Fruit fly (Drosophila melanogaster): ENCODE results near the gene fz2.

The fz2 gene

dm6 chr3L:19170426-19170825 lies 64.7 kb downstream of the fz2 start (continued):
- no peak for TF ChIP-seq CG30403 (GFP tag; optimal IDR thresholded peaks at IDR 0.05)
- no peak for TF ChIP-seq schlank (tag; optimal IDR thresholded peaks at IDR 0.05)
- peak in 1 of 2 experiments; percentile 30 for TF ChIP-seq Hr78 (GFP tag; optimal IDR thresholded peaks at IDR 0.05)
- peak; percentile 48 for TF ChIP-seq CG15601 (tag; optimal IDR thresholded peaks at IDR 0.05)
- TF ChIP-seq Antp (GFP tag; optimal IDR thresholded peaks at IDR 0.05) = no peak
- TF ChIP-seq Lhr (GFP tag; optimal IDR thresholded peaks at IDR 0.05) = no peak
- TF ChIP-seq row (GFP tag; IDR thresholded peaks at IDR 0.05) = peak; percentile 11; the same call in 1 of the 3 replicates
- no peak for TF ChIP-seq NC2α (GFP tag; optimal IDR thresholded peaks at IDR 0.05)
- TF ChIP-seq disco-r (GFP tag; optimal IDR thresholded peaks at IDR 0.05) = no peak
- peak; percentile 49 for TF ChIP-seq unc-4 (GFP tag; IDR thresholded peaks at IDR 0.05; ENCODE audit: partially characterized antibody)
- TF ChIP-seq CG10979 (tag; optimal IDR thresholded peaks at IDR 0.05) = no peak
- TF ChIP-seq CG18476 (GFP tag; optimal IDR thresholded peaks at IDR 0.05) = no peak
- TF ChIP-seq ash1 (GFP tag; optimal IDR thresholded peaks at IDR 0.05) = peak; percentile 54
- TF ChIP-seq Hand (GFP tag; optimal IDR thresholded peaks at IDR 0.05) = peak; percentile 38
- TF ChIP-seq tgo (GFP tag; IDR thresholded peaks at IDR 0.05) = no peak
- no peak for TF ChIP-seq Mad (GFP tag; optimal IDR thresholded peaks at IDR 0.05)
- TF ChIP-seq org-1 (GFP tag; optimal IDR thresholded peaks at IDR 0.05) = no peak
- no peak for TF ChIP-seq MBD-R2 (GFP tag; IDR thresholded peaks at IDR 0.05)
- TF ChIP-seq CG6813 (GFP tag; optimal IDR thresholded peaks at IDR 0.05) = peak; percentile 38
- TF ChIP-seq E2f1 (GFP tag; IDR thresholded peaks at IDR 0.05) = no peak; the same call in 1 of the 2 replicates
- no peak for TF ChIP-seq Doc3 (GFP tag; IDR thresholded peaks at IDR 0.05; ENCODE audit: partially characterized antibody)
- peak; percentile 38 for TF ChIP-seq CG7839 (tag; optimal IDR thresholded peaks at IDR 0.05)
- no peak for TF ChIP-seq H2.0 (GFP tag; IDR thresholded peaks at IDR 0.05)
- peak; percentile 27 for TF ChIP-seq CG10267 (tag; optimal IDR thresholded peaks at IDR 0.05)
- TF ChIP-seq CG31388 (GFP tag; optimal IDR thresholded peaks at IDR 0.05) = no peak
- 0 out of 2 replicates have a peak, but pooled peaks have one; percentile 30 for TF ChIP-seq CG5953 (GFP tag; IDR thresholded peaks at IDR 0.05)
- TF ChIP-seq CG17829 (tag; optimal IDR thresholded peaks at IDR 0.05) = peak; percentile 63
- no peak for TF ChIP-seq CG14050 (GFP tag; IDR thresholded peaks at IDR 0.05)
- TF ChIP-seq cwo (GFP tag; optimal IDR thresholded peaks at IDR 0.05) = no peak
- peak; percentile 94 for TF ChIP-seq CG3163 (GFP tag; optimal IDR thresholded peaks at IDR 0.05)
- TF ChIP-seq CG14965 (GFP tag; optimal IDR thresholded peaks at IDR 0.05; ENCODE audit: borderline replicate concordance) = no peak
- TF ChIP-seq ftz-f1 (GFP tag; optimal IDR thresholded peaks at IDR 0.05) = peak; percentile 48
- TF ChIP-seq CG5180 (GFP tag; optimal IDR thresholded peaks at IDR 0.05) = no peak
- TF ChIP-seq gcm (GFP tag; optimal IDR thresholded peaks at IDR 0.05) = peak; percentile 48
- peak; percentile 63; the same call in 2 of the 3 replicates for TF ChIP-seq zen2 (GFP tag; IDR thresholded peaks at IDR 0.05; ENCODE audit: partially characterized antibody)
- peak; percentile 39; the same call in 1 of the 3 replicates for TF ChIP-seq CG16813 (GFP tag; IDR thresholded peaks at IDR 0.05; ENCODE audit: partially characterized antibody)
- no peak for TF ChIP-seq jigr1 (GFP tag; IDR thresholded peaks at IDR 0.05)
- peak; percentile 71; the same call in 3 of the 4 replicates for TF ChIP-seq chinmo (GFP tag; IDR thresholded peaks at IDR 0.05; ENCODE audit: partially characterized antibody)
- peak; percentile 9 for TF ChIP-seq her (GFP tag; optimal IDR thresholded peaks at IDR 0.05)
- TF ChIP-seq tna (GFP tag; IDR thresholded peaks at IDR 0.05; ENCODE audit: partially characterized antibody) = peak; percentile 47
- peak; percentile 4 for TF ChIP-seq Nf-YC (tag; optimal IDR thresholded peaks at IDR 0.05)
- no peak for TF ChIP-seq dati (GFP tag; IDR thresholded peaks at IDR 0.05)
- no peak for TF ChIP-seq Ptx1 (GFP tag; IDR thresholded peaks at IDR 0.05)
- no peak for TF ChIP-seq CG4404 (GFP tag; IDR thresholded peaks at IDR 0.05)
- TF ChIP-seq Dll (GFP tag; IDR thresholded peaks at IDR 0.05; ENCODE audit: partially characterized antibody) = 0 out of 4 replicates have a peak, but pooled peaks have one; percentile 25
- no peak for TF ChIP-seq ken (GFP tag; IDR thresholded peaks at IDR 0.05)
- no peak for TF ChIP-seq CG5245 (GFP tag; optimal IDR thresholded peaks at IDR 0.05)
- TF ChIP-seq bbx (GFP tag; IDR thresholded peaks at IDR 0.05; ENCODE audit: partially characterized antibody) = peak; percentile 64
- TF ChIP-seq CG13287 (GFP tag; IDR thresholded peaks at IDR 0.05; ENCODE audit: partially characterized antibody) = peak; percentile 61
